Fruit fly (Drosophila melanogaster): ENCODE data around the gene CG2082.

The CG2082 gene

DNA sequence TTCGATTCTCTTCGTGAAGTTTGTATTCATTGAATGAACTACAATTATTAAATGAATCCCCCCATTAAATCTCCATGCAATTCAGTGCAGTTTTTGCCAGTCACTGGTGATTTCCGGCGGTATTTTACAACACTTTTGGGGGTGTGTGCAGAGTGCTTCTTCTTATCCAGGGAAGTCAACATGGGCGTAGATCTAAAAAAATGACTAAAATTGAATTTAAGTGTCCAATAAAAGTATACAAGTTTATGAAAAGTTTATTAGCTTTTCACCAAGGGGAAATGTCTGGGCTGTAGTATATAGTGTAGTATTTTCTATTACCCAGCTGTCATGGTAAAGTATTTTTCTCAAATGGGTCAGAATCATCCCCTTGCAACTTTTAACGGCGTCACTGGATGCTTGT, 10.6 kb upstream of the CG2082 start, which contains the start of gene Hpf1 (continued):
- TF ChIP-seq CG11093 (GFP tag; IDR thresholded peaks at IDR 0.05): peak; percentile 98
- peak; percentile 85 for TF ChIP-seq ash1 (GFP tag; optimal IDR thresholded peaks at IDR 0.05)
- TF ChIP-seq CG10147 (GFP tag; optimal IDR thresholded peaks at IDR 0.05): peak; percentile 98
- TF ChIP-seq ara (GFP tag; IDR thresholded peaks at IDR 0.05): peak; percentile 96
- TF ChIP-seq lmd (GFP tag; IDR thresholded peaks at IDR 0.05): peak; percentile 98
- peak; percentile 96 for TF ChIP-seq dmrt11E (tag; optimal IDR thresholded peaks at IDR 0.05)
- TF ChIP-seq otp (GFP tag; IDR thresholded peaks at IDR 0.05): peak; percentile 97
- TF ChIP-seq dan (GFP tag; IDR thresholded peaks at IDR 0.05): peak; percentile 83
- TF ChIP-seq B-H1 (GFP tag; IDR thresholded peaks at IDR 0.05): peak; percentile 97
- peak; percentile 98 for TF ChIP-seq pum (GFP tag; optimal IDR thresholded peaks at IDR 0.05)
- peak; percentile 90 for TF ChIP-seq CG6654 (GFP tag; optimal IDR thresholded peaks at IDR 0.05)
- TF ChIP-seq CG11504 (tag; optimal IDR thresholded peaks at IDR 0.05): peak; percentile 97
- TF ChIP-seq CG5245 (GFP tag; optimal IDR thresholded peaks at IDR 0.05): peak; percentile 97
- peak; percentile 85 for TF ChIP-seq Deaf1 (tag; optimal IDR thresholded peaks at IDR 0.05)
- peak; percentile 97 for TF ChIP-seq CG17829 (tag; optimal IDR thresholded peaks at IDR 0.05)
- TF ChIP-seq CG7839 (tag; optimal IDR thresholded peaks at IDR 0.05): peak; percentile 99
- TF ChIP-seq nau (GFP tag; optimal IDR thresholded peaks at IDR 0.05): peak; percentile 98
- peak; percentile 99 for TF ChIP-seq CG7786 (GFP tag; optimal IDR thresholded peaks at IDR 0.05)
- peak; percentile 97 for TF ChIP-seq Taf1 (GFP tag; IDR thresholded peaks at IDR 0.05)
- TF ChIP-seq vnd (GFP tag; IDR thresholded peaks at IDR 0.05; ENCODE audit: partially characterized antibody): no peak
- TF ChIP-seq zf30C (GFP tag; optimal IDR thresholded peaks at IDR 0.05): peak; percentile 39
- TF ChIP-seq ATbp (GFP tag; optimal IDR thresholded peaks at IDR 0.05): peak; percentile 95
- peak; percentile 97 for TF ChIP-seq tap (tag; optimal IDR thresholded peaks at IDR 0.05)
- peak; percentile 98 for TF ChIP-seq CG12071 (GFP tag; optimal IDR thresholded peaks at IDR 0.05)
- no peak for TF ChIP-seq CG34224 (GFP tag; IDR thresholded peaks at IDR 0.05; ENCODE audit: partially characterized antibody)
- TF ChIP-seq CG18619 (GFP tag; optimal IDR thresholded peaks at IDR 0.05): peak; percentile 98
- TF ChIP-seq ttk (GFP tag; IDR thresholded peaks at IDR 0.05): peak; percentile 94
- TF ChIP-seq CG9817 (tag; optimal IDR thresholded peaks at IDR 0.05): peak; percentile 98
- peak; percentile 99 for TF ChIP-seq lab (GFP tag; optimal IDR thresholded peaks at IDR 0.05)
- peak; percentile 40; the same call in 1 of the 2 replicates for TF ChIP-seq Dref (GFP tag; IDR thresholded peaks at IDR 0.05)
- TF ChIP-seq al (GFP tag; IDR thresholded peaks at IDR 0.05): peak; percentile 98
- TF ChIP-seq CG10267 (tag; optimal IDR thresholded peaks at IDR 0.05): peak; percentile 97
- peak; percentile 91 for TF ChIP-seq gt (GFP tag; IDR thresholded peaks at IDR 0.05)
- peak; percentile 94 for TF ChIP-seq sd (tag; optimal IDR thresholded peaks at IDR 0.05)
- TF ChIP-seq zen2 (GFP tag; IDR thresholded peaks at IDR 0.05; ENCODE audit: partially characterized antibody): no peak
- peak; percentile 99 for TF ChIP-seq CG9609 (GFP tag; optimal IDR thresholded peaks at IDR 0.05)
- TF ChIP-seq esg (GFP tag; conservative IDR thresholded peaks at IDR 0.05): peak; percentile 98
- peak; percentile 88 for TF ChIP-seq CG14965 (GFP tag; optimal IDR thresholded peaks at IDR 0.05; ENCODE audit: borderline replicate concordance)
- peak; percentile 97 for TF ChIP-seq CG1233 (GFP tag; optimal IDR thresholded peaks at IDR 0.05)
- TF ChIP-seq Dad (GFP tag; optimal IDR thresholded peaks at IDR 0.05): peak; percentile 98
- peak; percentile 98 for TF ChIP-seq CG11456 (GFP tag; IDR thresholded peaks at IDR 0.05)
- peak; percentile 98 for TF ChIP-seq CG12155 (GFP tag; optimal IDR thresholded peaks at IDR 0.05)
- peak; percentile 98 for TF ChIP-seq tgo (GFP tag; IDR thresholded peaks at IDR 0.05)
- TF ChIP-seq Chrac-16 (GFP tag; optimal IDR thresholded peaks at IDR 0.05): peak; percentile 99
- TF ChIP-seq Ada2b (GFP tag; IDR thresholded peaks at IDR 0.05): peak; percentile 97
- TF ChIP-seq CG33213 (GFP tag; optimal IDR thresholded peaks at IDR 0.05): peak; percentile 98
- peak; percentile 98 for TF ChIP-seq CG12219 (GFP tag; optimal IDR thresholded peaks at IDR 0.05)
- TF ChIP-seq HLH4C (GFP tag; IDR thresholded peaks at IDR 0.05; ENCODE audit: partially characterized antibody): no peak
- TF ChIP-seq CG14860 (GFP tag; IDR thresholded peaks at IDR 0.05; ENCODE audit: partially characterized antibody): no peak
- peak; percentile 97 for TF ChIP-seq CG12299 (tag; optimal IDR thresholded peaks at IDR 0.05)

Measured in whole organism, embryonic.